Worm (Caenorhabditis elegans): Measurements from ENCODE around the gene exc-1.

Gene exc-1

ce11 chrX:15423708-15424423 lies 53.3 kb downstream of the exc-1 start:
- TF ChIP-seq zip-5 (tag; optimal IDR thresholded peaks at IDR 0.05) (no peak), syd-9 (tag; optimal IDR thresholded peaks at IDR 0.05) (no peak), elt-2 (tag; optimal IDR thresholded peaks at IDR 0.05) (peak; percentile 86)

ce11 chrX:15420671-15421070 lies 56.5 kb downstream of the exc-1 start, which contains the start of gene F39D8.3:
Gene F39D8.3 (plus strand): TSS chrX:15420971.
- TF ChIP-seq hlh-8 (tag; optimal IDR thresholded peaks at IDR 0.05) (no peak), nfya-1 (tag; optimal IDR thresholded peaks at IDR 0.05) (no peak), ceh-48 (tag; optimal IDR thresholded peaks at IDR 0.05) (no peak), unc-86 (tag; optimal IDR thresholded peaks at IDR 0.05) (no peak), lin-11 (tag; optimal IDR thresholded peaks at IDR 0.05) (no peak), pros-1 (tag; optimal IDR thresholded peaks at IDR 0.05) (no peak), ttx-3 (tag; optimal IDR thresholded peaks at IDR 0.05) (no peak), ceh-45 (GFP tag; IDR thresholded peaks at IDR 0.05) (no peak), mec-3 (tag; optimal IDR thresholded peaks at IDR 0.05; ENCODE audit: borderline replicate concordance) (no peak), ceh-30 (tag; optimal IDR thresholded peaks at IDR 0.05) (no peak), Y22D7AL.16 (tag; optimal IDR thresholded peaks at IDR 0.05) (no peak), odd-2 (tag; optimal IDR thresholded peaks at IDR 0.05) (no peak), fkh-10 (GFP tag; optimal IDR thresholded peaks at IDR 0.05) (no peak), C08G9.2 (tag; optimal IDR thresholded peaks at IDR 0.05) (no peak), pat-9 (tag; optimal IDR thresholded peaks at IDR 0.05) (no peak), unc-55 (GFP tag; optimal IDR thresholded peaks at IDR 0.05) (no peak), unc-3 (GFP tag; conservative IDR thresholded peaks at IDR 0.05) (no peak), unc-3 (tag; optimal IDR thresholded peaks at IDR 0.05) (no peak), pha-4 (tag; optimal IDR thresholded peaks at IDR 0.05) (no peak)
